Fruit fly (Drosophila melanogaster): ENCODE data around the gene Nek2.

Gene Nek2

dm6 chrX:7893411-7894122 is 2.1 kb upstream of the Nek2 start, which contains the start of the genes CG45089, ND-MNLL and p115 (continued):
- TF ChIP-seq CG1233 (GFP tag; optimal IDR thresholded peaks at IDR 0.05) (no peak), Hr3 (GFP tag; optimal IDR thresholded peaks at IDR 0.05) (peak; percentile 69), ro (GFP tag; IDR thresholded peaks at IDR 0.05) (no peak), Ets97D (GFP tag; optimal IDR thresholded peaks at IDR 0.05) (peak; percentile 44), CG5180 (GFP tag; optimal IDR thresholded peaks at IDR 0.05) (no peak), H2.0 (GFP tag; IDR thresholded peaks at IDR 0.05) (0 out of 2 replicates have a peak, but pooled peaks have one; percentile 14), ab (GFP tag; optimal IDR thresholded peaks at IDR 0.05) (no peak), NK7.1 (GFP tag; optimal IDR thresholded peaks at IDR 0.05) (no peak), CG6254 (GFP tag; optimal IDR thresholded peaks at IDR 0.05) (peak; percentile 1), eyg (GFP tag; optimal IDR thresholded peaks at IDR 0.05) (no peak), ase (GFP tag; IDR thresholded peaks at IDR 0.05) (no peak), gcm2 (GFP tag; optimal IDR thresholded peaks at IDR 0.05) (no peak), CG13424 (tag; optimal IDR thresholded peaks at IDR 0.05) (peak; percentile 72), pzg (GFP tag; optimal IDR thresholded peaks at IDR 0.05) (peak; percentile 59), lbe (GFP tag; optimal IDR thresholded peaks at IDR 0.05) (peak; percentile 54), CG34224 (GFP tag; IDR thresholded peaks at IDR 0.05; ENCODE audit: partially characterized antibody) (no peak), H15 (GFP tag; IDR thresholded peaks at IDR 0.05) (0 out of 3 replicates have a peak, but pooled peaks have one; percentile 14), onecut (GFP tag; IDR thresholded peaks at IDR 0.05) (0 out of 2 replicates have a peak, but pooled peaks have one; percentile 6), Oaz (GFP tag; IDR thresholded peaks at IDR 0.05) (peak; percentile 26; the same call in 1 of the 2 replicates), sqz (GFP tag; optimal IDR thresholded peaks at IDR 0.05) (no peak), CG13123 (GFP tag; optimal IDR thresholded peaks at IDR 0.05) (no peak), HmgZ (tag; optimal IDR thresholded peaks at IDR 0.05) (peak; percentile 55), tna (GFP tag; IDR thresholded peaks at IDR 0.05; ENCODE audit: partially characterized antibody) (no peak), salm (tag; optimal IDR thresholded peaks at IDR 0.05) (no peak), Jarid2 (GFP tag; optimal IDR thresholded peaks at IDR 0.05) (no peak), nom (GFP tag; optimal IDR thresholded peaks at IDR 0.05) (no peak), CG3163 (GFP tag; optimal IDR thresholded peaks at IDR 0.05) (no peak), CG32772 (GFP tag; IDR thresholded peaks at IDR 0.05) (peak; percentile 39; the same call in 1 of the 2 replicates), BEAF-32 (GFP tag; optimal IDR thresholded peaks at IDR 0.05) (peak; percentile 75), CG11504 (tag; optimal IDR thresholded peaks at IDR 0.05) (peak; percentile 65), prd (optimal IDR thresholded peaks at IDR 0.05) (no peak), prd (GFP tag; IDR thresholded peaks at IDR 0.05) (peak; percentile 65), CG3847 (GFP tag; IDR thresholded peaks at IDR 0.05) (peak; percentile 60), CG16863 (GFP tag; optimal IDR thresholded peaks at IDR 0.05) (no peak), pho (GFP tag; optimal IDR thresholded peaks at IDR 0.05) (peak; percentile 14), cg (GFP tag; optimal IDR thresholded peaks at IDR 0.05) (no peak), Neu2 (GFP tag; optimal IDR thresholded peaks at IDR 0.05; ENCODE audit: borderline replicate concordance) (no peak), CG11398 (GFP tag; optimal IDR thresholded peaks at IDR 0.05) (no peak), chinmo (GFP tag; IDR thresholded peaks at IDR 0.05; ENCODE audit: partially characterized antibody) (no peak), CG16815 (GFP tag; optimal IDR thresholded peaks at IDR 0.05) (peak; percentile 8), pnt (GFP tag; optimal IDR thresholded peaks at IDR 0.05) (no peak), Six4 (GFP tag; optimal IDR thresholded peaks at IDR 0.05) (peak; percentile 38), CG7963 (GFP tag; IDR thresholded peaks at IDR 0.05; ENCODE audit: partially characterized antibody) (0 out of 3 replicates have a peak, but pooled peaks have one; percentile 14), bsh (GFP tag; optimal IDR thresholded peaks at IDR 0.05) (peak in 1 of 2 experiments; percentile 60), CG30431 (GFP tag; optimal IDR thresholded peaks at IDR 0.05) (no peak), hb (GFP tag; IDR thresholded peaks at IDR 0.05; ENCODE audit: partially characterized antibody) (peak; percentile 35; the same call in 1 of the 3 replicates), al (GFP tag; IDR thresholded peaks at IDR 0.05) (peak; percentile 46; the same call in 1 of the 2 replicates), MTF-1 (GFP tag; optimal IDR thresholded peaks at IDR 0.05; ENCODE audit: borderline replicate concordance) (no peak)

Data from whole organism, embryonic.